Worm (Caenorhabditis elegans): ENCODE measurements around the gene C36C9.11.

ce11 chrX:1703840-1704239, 16.7 kb downstream of the C36C9.11 start, which contains the start of gene C36C9.5:
- TF ChIP-seq dao-5 (tag; optimal IDR thresholded peaks at IDR 0.05) (no peak), W03F9.2 (tag; optimal IDR thresholded peaks at IDR 0.05) (no peak), him-1 (tag; optimal IDR thresholded peaks at IDR 0.05) (no peak)

Measured in whole organism, L4/young adult.